Fruit fly (Drosophila melanogaster): ENCODE results near the gene Mkp.
A peak's percentile ranks its signal among the peaks of the same experiment; 100 is the strongest.

DNA sequence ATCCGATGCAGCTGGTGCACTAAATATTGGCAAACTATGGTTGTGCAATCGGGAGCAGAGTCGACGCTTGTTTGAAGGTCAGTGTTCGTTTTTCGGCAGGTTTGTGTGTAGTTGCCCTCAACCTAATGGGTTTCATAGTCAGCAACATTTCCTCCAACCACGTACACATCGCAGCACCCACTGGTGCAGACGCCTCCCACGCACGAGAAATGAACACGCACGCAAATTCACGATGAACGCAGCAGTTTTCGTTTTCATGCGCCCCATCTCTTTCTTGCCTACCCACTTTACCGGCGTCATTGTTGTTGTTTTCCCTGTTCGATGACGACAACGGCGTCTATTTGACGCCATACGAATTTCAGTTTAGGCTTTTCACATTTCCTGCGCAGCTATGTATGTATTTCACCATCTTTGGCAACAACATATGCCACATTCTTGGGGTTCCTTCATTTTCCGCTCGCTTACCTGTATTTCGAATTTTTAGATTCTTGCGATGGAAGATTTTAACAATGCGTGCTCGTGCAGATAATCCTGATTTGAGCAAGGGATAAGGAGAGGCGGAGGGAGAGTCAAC lies 46.7 kb downstream of the Mkp start:
- TF ChIP-seq pad (GFP tag; optimal IDR thresholded peaks at IDR 0.05) (no peak), kay (GFP tag; ENCODE audit: borderline replicate concordance) (peak; percentile 29), toe (GFP tag; optimal IDR thresholded peaks at IDR 0.05) (no peak), tj (GFP tag; optimal IDR thresholded peaks at IDR 0.05) (peak; percentile 68), cnc (optimal IDR thresholded peaks at IDR 0.05) (peak in 1 of 2 experiments; percentile 24), CG7101 (tag; optimal IDR thresholded peaks at IDR 0.05) (no peak), CG5204 (GFP tag; optimal IDR thresholded peaks at IDR 0.05) (no peak), Mnt (GFP tag; optimal IDR thresholded peaks at IDR 0.05) (no peak), CG14711 (tag; optimal IDR thresholded peaks at IDR 0.05) (no peak), CG1620 (GFP tag; optimal IDR thresholded peaks at IDR 0.05) (no peak), Hr96 (GFP tag; optimal IDR thresholded peaks at IDR 0.05) (no peak), ovo (GFP tag; optimal IDR thresholded peaks at IDR 0.05) (no peak)

All from whole organism, adult.